Worm (Caenorhabditis elegans): Measurements from ENCODE around the gene B0304.2.

Gene B0304.2

DNA sequence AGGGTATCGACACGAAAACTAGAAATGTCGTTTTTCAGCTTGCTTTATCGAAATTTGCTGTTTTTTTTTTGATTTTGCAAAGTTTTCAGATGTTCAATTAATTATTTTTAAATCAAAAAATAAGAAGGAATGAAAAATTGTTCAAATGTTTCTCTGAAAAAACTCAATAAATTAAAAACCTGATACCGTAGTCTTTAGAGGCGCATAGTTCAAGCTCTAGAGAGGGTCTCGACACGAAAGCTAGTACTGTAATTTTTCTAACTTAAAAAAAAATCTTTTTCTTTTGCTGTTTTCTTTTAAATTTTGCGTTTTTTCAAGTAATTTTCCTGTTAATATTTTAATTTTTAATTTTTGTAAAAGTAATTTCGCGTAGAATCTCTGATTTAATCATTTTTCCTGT lies 42.8 kb downstream of the B0304.2 start:
- TF ChIP-seq xnd-1 (tag; optimal IDR thresholded peaks at IDR 0.05): peak; percentile 87
- no peak for TF ChIP-seq lin-54 (GFP tag; optimal IDR thresholded peaks at IDR 0.05)
- peak; percentile 62; the same call in 1 of the 2 replicates for TF ChIP-seq madf-8 (GFP tag; conservative IDR thresholded peaks at IDR 0.05)
- TF ChIP-seq madf-6 (GFP tag; IDR thresholded peaks at IDR 0.05): peak; percentile 90
- peak; percentile 7 for TF ChIP-seq F49E8.2 (tag; optimal IDR thresholded peaks at IDR 0.05; ENCODE audit: insufficient read depth)
- no peak for TF ChIP-seq ztf-18 (tag; optimal IDR thresholded peaks at IDR 0.05)
- TF ChIP-seq lsl-1 (GFP tag; optimal IDR thresholded peaks at IDR 0.05): peak; percentile 97
- TF ChIP-seq F33H1.4 (GFP tag; IDR thresholded peaks at IDR 0.05): peak; percentile 90
- TF ChIP-seq ceh-91 (GFP tag; IDR thresholded peaks at IDR 0.05): 0 out of 2 replicates have a peak, but pooled peaks have one; percentile 47
- TF ChIP-seq K12H6.12 (tag; optimal IDR thresholded peaks at IDR 0.05): no peak

ce11 chrII:4571112-4571511 lies 47.7 kb downstream of the B0304.2 start:
- TF ChIP-seq egrh-3 (GFP tag; IDR thresholded peaks at IDR 0.05) (peak; percentile 65; the same call in 1 of the 2 replicates), mcd-1 (GFP tag; IDR thresholded peaks at IDR 0.05) (no peak), bed-2 (GFP tag; IDR thresholded peaks at IDR 0.05) (no peak), hlh-26 (GFP tag; conservative IDR thresholded peaks at IDR 0.05) (no peak), zfh-2 (GFP tag; conservative IDR thresholded peaks at IDR 0.05) (peak; percentile 79), lin-35 (GFP tag; optimal IDR thresholded peaks at IDR 0.05) (no peak), ztf-18 (tag; optimal IDR thresholded peaks at IDR 0.05) (no peak), nhr-179 (tag; optimal IDR thresholded peaks at IDR 0.05) (no peak), sdz-38 (tag; optimal IDR thresholded peaks at IDR 0.05) (no peak)

DNA sequence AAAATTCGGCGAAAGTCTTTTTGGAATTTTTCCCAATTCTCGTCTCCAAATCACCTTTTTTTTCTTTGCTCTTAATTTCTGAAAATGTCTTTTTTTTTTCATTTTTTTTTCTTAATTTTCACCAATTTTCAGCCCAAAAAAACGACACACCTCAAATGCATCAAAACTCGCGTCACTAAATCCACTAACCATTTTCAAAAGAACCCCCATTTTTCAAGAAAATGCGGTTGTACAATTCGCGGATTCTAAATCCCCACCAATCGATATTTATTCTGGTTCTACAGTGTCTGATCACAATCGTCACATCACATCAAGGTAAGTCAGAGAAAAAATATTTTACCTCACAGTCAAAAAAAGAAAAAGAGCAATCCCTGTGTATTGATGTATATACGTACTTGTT lies 48.4 kb downstream of the B0304.2 start, which contains the start of gene vab-1:
Gene vab-1, plus strand, starts transcription at position 133 of the 400 bp plus-strand sequence.
- TF ChIP-seq F39B2.1 (GFP tag; IDR thresholded peaks at IDR 0.05) (no peak), nhr-120 (GFP tag; IDR thresholded peaks at IDR 0.05) (no peak), madf-3 (GFP tag; IDR thresholded peaks at IDR 0.05) (no peak), lin-35 (GFP tag; optimal IDR thresholded peaks at IDR 0.05) (no peak), ccch-3 (GFP tag; optimal IDR thresholded peaks at IDR 0.05) (no peak), ceh-100 (GFP tag; IDR thresholded peaks at IDR 0.05) (no peak), nhr-80 (tag; optimal IDR thresholded peaks at IDR 0.05) (no peak), egrh-3 (GFP tag; IDR thresholded peaks at IDR 0.05) (no peak), F52B5.7 (tag; optimal IDR thresholded peaks at IDR 0.05) (no peak), nfya-1 (tag; optimal IDR thresholded peaks at IDR 0.05; ENCODE audit: borderline replicate concordance, insufficient read depth) (no peak), ztf-6 (GFP tag; IDR thresholded peaks at IDR 0.05) (no peak), unc-62 (GFP tag; optimal IDR thresholded peaks at IDR 0.05) (no peak), nhr-90 (tag; optimal IDR thresholded peaks at IDR 0.05) (no peak), ama-1 (optimal IDR thresholded peaks at IDR 0.05) (no peak), ama-1 (GFP tag; optimal IDR thresholded peaks at IDR 0.05) (no peak), ets-4 (GFP tag; optimal IDR thresholded peaks at IDR 0.05) (no peak), lin-26 (GFP tag; IDR thresholded peaks at IDR 0.05) (no peak), hmg-20 (GFP tag; IDR thresholded peaks at IDR 0.05) (no peak), C06A6.2 (GFP tag; conservative IDR thresholded peaks at IDR 0.05) (no peak), lag-1 (GFP tag; IDR thresholded peaks at IDR 0.05) (no peak), F23B12.7 (tag; optimal IDR thresholded peaks at IDR 0.05; ENCODE audit: insufficient read depth) (no peak)
